Worm (Caenorhabditis elegans) whole organism, L4 larva: ENCODE data around the gene osm-8.

ENCODE experiments used
- Y5F2A.4 ChIP-seq: fragments of 200-800 bp; sonication (Bioruptor generic); optimal IDR thresholded peaks from 2 replicates; lab custom pipeline; 2018; ENCODE audit warnings: mild to moderate bottlenecking, missing genetic modification characterization, missing compliant biosample characterization
- ZK546.5 ChIP-seq, 2 experiments: sonication (generic microtip); optimal IDR thresholded peaks; 2 replicates each; lab custom pipeline; 2017; ENCODE audit warnings: missing biosample characterization in 2 of 2, missing genetic modification characterization in 2 of 2
- ceh-82 ChIP-seq: sonication (generic microtip); optimal IDR thresholded peaks from 2 replicates; lab custom pipeline; 2017; ENCODE audit warnings: missing biosample characterization, missing genetic modification characterization
- dpl-1 ChIP-seq: fragments of 150-350 bp; optimal IDR thresholded peaks from 2 replicates; lab custom pipeline; 2014; ENCODE audit warnings: missing biosample characterization, missing genetic modification reagents, missing genetic modification characterization
- fos-1 ChIP-seq: fragments of 150-350 bp; optimal IDR thresholded peaks from 2 replicates; lab custom pipeline; 2014; ENCODE audit warnings: missing biosample characterization, missing genetic modification characterization
- hmg-1.1 ChIP-seq: fragments of 200-800 bp; sonication (Bioruptor generic); IDR thresholded peaks from 2 replicates; pipeline ENCODE4 v1.3.6; 2022; ENCODE audit warnings: missing genetic modification reagents, missing genetic modification characterization, missing compliant biosample characterization
- pha-4 ChIP-seq, 2 experiments: fragments of 150-350 bp in 1 of 2; fragments of 200-800 bp in 1 of 2; sonication (Bioruptor generic) in 1 of 2; IDR thresholded peaks in 1 of 2; optimal IDR thresholded peaks in 1 of 2; 2 replicates each; pipeline versions ENCODE4 v1.3.6 to Lab custom; 2014 to 2022; ENCODE audit warnings: missing genetic modification characterization in 2 of 2, missing genetic modification reagents in 2 of 2, missing biosample characterization in 1 of 2, missing compliant biosample characterization in 1 of 2
- tag-97 ChIP-seq: fragments of 200-800 bp; sonication (Bioruptor generic); IDR thresholded peaks from 2 replicates; pipeline ENCODE4 v1.3.6; 2022; ENCODE audit warnings: missing genetic modification characterization, missing compliant biosample characterization
- unc-62 ChIP-seq, 3 experiments: fragments of 150-350 bp in 1 of 3; sonication (generic microtip); optimal IDR thresholded peaks in 2 of 3; peaks in 1 of 3; 1 replicate in 1 of 3; 2 replicates in 2 of 3; lab custom pipeline; 2014 to 2017; ENCODE audit warnings: missing biosample characterization in 3 of 3, missing genetic modification characterization in 3 of 3, missing genetic modification reagents in 3 of 3, missing genotype in 1 of 3

DNA sequence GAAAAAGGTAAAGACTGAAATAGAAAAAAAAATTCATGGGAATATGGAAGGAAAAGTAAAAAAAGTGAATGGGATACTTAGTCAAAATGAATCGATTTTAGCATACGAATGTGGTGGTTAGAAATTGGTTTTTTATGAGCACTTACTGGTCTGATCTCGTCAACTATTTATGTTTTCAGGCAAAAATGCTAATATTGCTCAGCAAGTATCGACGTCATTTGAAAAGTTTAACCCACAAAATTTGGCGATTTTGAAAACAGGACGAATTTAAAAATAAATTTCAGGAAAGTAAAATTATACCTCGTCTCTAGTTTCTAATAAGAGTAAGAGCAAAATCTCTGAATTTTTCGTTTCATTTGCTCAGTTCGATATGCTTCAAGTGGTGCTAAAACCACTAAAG, 38.0 kb upstream of the osm-8 start:
- no peak for TF ChIP-seq unc-62 (GFP tag; optimal IDR thresholded peaks at IDR 0.05 in 1 of 2; lab: Kevin White, UChicago)
- no peak for TF ChIP-seq unc-62 (tag; optimal IDR thresholded peaks at IDR 0.05; lab: Kevin White, UChicago)
- TF ChIP-seq ceh-82 (tag; lab: Kevin White, UChicago): no peak
- TF ChIP-seq pha-4 (GFP tag; IDR thresholded peaks at IDR 0.05; lab: Robert Waterston, UW): no peak
- no peak for TF ChIP-seq pha-4 (tag; optimal IDR thresholded peaks at IDR 0.05; lab: Kevin White, UChicago)
- no peak for TF ChIP-seq tag-97
- no peak for TF ChIP-seq ZK546.5 (tag; optimal IDR thresholded peaks at IDR 0.05; lab: Kevin White, UChicago)
- TF ChIP-seq hmg-1.1: no peak
- TF ChIP-seq Y5F2A.4 (GFP tag; lab: Kevin White, UChicago): no peak
- no peak for TF ChIP-seq dpl-1 (GFP tag; lab: Kevin White, UChicago)
- TF ChIP-seq fos-1 (tag; lab: Kevin White, UChicago): no peak
